Worm (Caenorhabditis elegans) whole organism, L4 larva: Measurements from ENCODE around the gene pgl-2.

ENCODE experiments used
- D1046.2 ChIP-seq: fragments of 200-800 bp; sonication (Bioruptor generic); IDR thresholded peaks from 2 replicates; pipeline ENCODE4 v1.3.6; 2022; ENCODE audit warnings: missing genetic modification characterization, missing compliant biosample characterization
- F10B5.3 ChIP-seq: sonication (generic microtip); optimal IDR thresholded peaks from 2 replicates; lab custom pipeline; 2016; ENCODE audit warnings: mild to moderate bottlenecking, missing genetic modification characterization, missing compliant biosample characterization
- F37D6.2 ChIP-seq: sonication (generic microtip); optimal IDR thresholded peaks from 2 replicates; lab custom pipeline; 2016; ENCODE audit warnings: mild to moderate bottlenecking, missing genetic modification characterization, missing compliant biosample characterization
- F44E2.7 ChIP-seq: fragments of 200-800 bp; sonication (Bioruptor generic); IDR thresholded peaks from 2 replicates; pipeline ENCODE4 v2.1.2; 2022; ENCODE audit warnings: missing genetic modification characterization, missing compliant biosample characterization
- R02D3.7 ChIP-seq: fragments of 150-350 bp; sonication (generic microtip); optimal IDR thresholded peaks from 3 replicates; lab custom pipeline; 2014; ENCODE audit warnings: missing biosample characterization, missing genetic modification characterization
- Y105C5A.15 ChIP-seq: fragments of 200-800 bp; sonication (Bioruptor generic); IDR thresholded peaks from 2 replicates; pipeline ENCODE4 v1.3.6; 2022; ENCODE audit warnings: missing genetic modification characterization, missing compliant biosample characterization
- Y48G9A.11 ChIP-seq: fragments of 200-800 bp; sonication (Bioruptor generic); IDR thresholded peaks from 2 replicates; pipeline ENCODE4 v1.3.6; 2022; ENCODE audit warnings: missing genetic modification reagents, missing genetic modification characterization, missing compliant biosample characterization
- Y5F2A.4 ChIP-seq: fragments of 200-800 bp; sonication (Bioruptor generic); optimal IDR thresholded peaks from 2 replicates; lab custom pipeline; 2018; ENCODE audit warnings: mild to moderate bottlenecking, missing genetic modification characterization, missing compliant biosample characterization
- ZK546.5 ChIP-seq, 2 experiments: sonication (generic microtip); optimal IDR thresholded peaks; 2 replicates each; lab custom pipeline; 2017; ENCODE audit warnings: missing biosample characterization in 2 of 2, missing genetic modification characterization in 2 of 2
- aha-1 ChIP-seq: fragments of 150-350 bp; peaks from one replicate; lab custom pipeline; 2014; ENCODE audit warnings: missing biosample characterization, missing genetic modification characterization
- arid-1 ChIP-seq: fragments of 200-800 bp; sonication (Bioruptor generic); conservative IDR thresholded peaks from 2 replicates; pipeline ENCODE4 v1.3.6; 2022; ENCODE audit warnings: missing genetic modification reagents, missing genetic modification characterization, missing compliant biosample characterization
- ceh-44 ChIP-seq: fragments of 200-800 bp; sonication (Bioruptor generic); IDR thresholded peaks from 2 replicates; pipeline ENCODE4 v1.3.6; 2022; ENCODE audit warnings: missing genetic modification reagents, missing genetic modification characterization, missing compliant biosample characterization
- ceh-62 ChIP-seq: sonication (generic microtip); optimal IDR thresholded peaks from 2 replicates; lab custom pipeline; 2017; ENCODE audit warnings: missing biosample characterization, missing genetic modification characterization
- ceh-82 ChIP-seq: sonication (generic microtip); optimal IDR thresholded peaks from 2 replicates; lab custom pipeline; 2017; ENCODE audit warnings: missing biosample characterization, missing genetic modification characterization
- daf-12 ChIP-seq: fragments of 150-350 bp; optimal IDR thresholded peaks from 2 replicates; lab custom pipeline; 2014; ENCODE audit warnings: missing biosample characterization, missing genetic modification reagents, missing genetic modification characterization
- daf-16 ChIP-seq, 3 experiments: sonication (generic microtip); optimal IDR thresholded peaks; 2 replicates each; lab custom pipeline; 2016 to 2017; ENCODE audit warnings: missing genetic modification characterization in 3 of 3, missing genetic modification reagents in 3 of 3, mild to moderate bottlenecking in 2 of 3, missing compliant biosample characterization in 2 of 3, missing biosample characterization in 1 of 3, moderate library complexity in 1 of 3
- daf-19 ChIP-seq: fragments of 200-800 bp; sonication (Bioruptor generic); conservative IDR thresholded peaks from 2 replicates; pipeline ENCODE4 v1.3.6; 2022; ENCODE audit warnings: missing genetic modification characterization, missing compliant biosample characterization
- dmd-8 ChIP-seq: fragments of 200-800 bp; sonication (Bioruptor generic); IDR thresholded peaks from 2 replicates; pipeline ENCODE4 v1.3.6; 2022; ENCODE audit warnings: missing genetic modification characterization, missing compliant biosample characterization
- dmd-9 ChIP-seq: fragments of 200-800 bp; sonication (Bioruptor generic); IDR thresholded peaks from 2 replicates; pipeline ENCODE4 v1.3.6; 2022; ENCODE audit warnings: missing genetic modification reagents, missing genetic modification characterization, missing compliant biosample characterization
- dpl-1 ChIP-seq: fragments of 150-350 bp; optimal IDR thresholded peaks from 2 replicates; lab custom pipeline; 2014; ENCODE audit warnings: missing biosample characterization, missing genetic modification reagents, missing genetic modification characterization
- egl-43 ChIP-seq: fragments of 200-800 bp; sonication (Bioruptor generic); IDR thresholded peaks from 2 replicates; pipeline ENCODE4 v1.3.6; 2022; ENCODE audit warnings: missing genetic modification reagents, missing genetic modification characterization, missing compliant biosample characterization
- fos-1 ChIP-seq: fragments of 150-350 bp; optimal IDR thresholded peaks from 2 replicates; lab custom pipeline; 2014; ENCODE audit warnings: missing biosample characterization, missing genetic modification characterization
- gei-8 ChIP-seq: fragments of 200-800 bp; sonication (Bioruptor generic); optimal IDR thresholded peaks from 2 replicates; lab custom pipeline; 2018; ENCODE audit warnings: mild to moderate bottlenecking, missing genetic modification characterization, missing compliant biosample characterization
- hif-1 ChIP-seq, 2 experiments: sonication (generic microtip); optimal IDR thresholded peaks; 2 replicates each; lab custom pipeline; 2016 to 2017; ENCODE audit warnings: missing compliant biosample characterization in 2 of 2, missing genetic modification characterization in 2 of 2, missing genetic modification reagents in 2 of 2, missing genotype in 2 of 2, mild to moderate bottlenecking in 1 of 2
- lim-7 ChIP-seq: fragments of 200-800 bp; sonication (Bioruptor generic); IDR thresholded peaks from 2 replicates; pipeline ENCODE4 v1.3.6; 2022; ENCODE audit warnings: missing genetic modification characterization, missing compliant biosample characterization
- lin-15B ChIP-seq: fragments of 150-350 bp; sonication (generic microtip); optimal IDR thresholded peaks from 3 replicates; lab custom pipeline; 2014; ENCODE audit warnings: missing biosample characterization, missing genetic modification characterization
- lin-38 ChIP-seq: fragments of 200-800 bp; sonication (Bioruptor generic); IDR thresholded peaks from 2 replicates; pipeline ENCODE4 v1.3.6; 2022; ENCODE audit warnings: missing genetic modification reagents, missing genetic modification characterization, missing compliant biosample characterization
- lsy-2 ChIP-seq, 2 experiments: fragments of 150-350 bp in 1 of 2; sonication (generic microtip) in 1 of 2; optimal IDR thresholded peaks; 2 replicates each; lab custom pipeline; 2014 to 2017; ENCODE audit warnings: missing biosample characterization in 2 of 2, missing genetic modification characterization in 2 of 2
- mes-2 ChIP-seq: sonication (generic microtip); optimal IDR thresholded peaks from 2 replicates; lab custom pipeline; 2016; ENCODE audit warnings: missing genotype, mild to moderate bottlenecking, missing genetic modification characterization, missing compliant biosample characterization; ENCODE audit not compliant: poor library complexity, severe bottlenecking
- mxl-3 ChIP-seq: fragments of 200-800 bp; sonication (Bioruptor generic); optimal IDR thresholded peaks from 2 replicates; lab custom pipeline; 2018; ENCODE audit warnings: mild to moderate bottlenecking, missing genetic modification characterization, missing compliant biosample characterization
- nhr-102 ChIP-seq: sonication (generic microtip); optimal IDR thresholded peaks from 2 replicates; lab custom pipeline; 2016; ENCODE audit warnings: mild to moderate bottlenecking, missing genetic modification characterization, moderate library complexity, missing compliant biosample characterization
- nhr-11 ChIP-seq: fragments of 150-350 bp; optimal IDR thresholded peaks from 2 replicates; lab custom pipeline; 2014; ENCODE audit warnings: missing biosample characterization, missing genetic modification characterization
- nhr-111 ChIP-seq: fragments of 200-800 bp; sonication (Bioruptor generic); optimal IDR thresholded peaks from 2 replicates; lab custom pipeline; 2018; ENCODE audit warnings: mild to moderate bottlenecking, missing genetic modification characterization, missing compliant biosample characterization
- nhr-25 ChIP-seq: sonication (generic microtip); optimal IDR thresholded peaks from 2 replicates; lab custom pipeline; 2017; ENCODE audit warnings: missing genetic modification characterization, mild to moderate bottlenecking, missing compliant biosample characterization, antibody characterized with exemption, moderate library complexity, borderline replicate concordance; ENCODE audit not compliant: insufficient read depth
- nhr-28 ChIP-seq: fragments of 150-350 bp; optimal IDR thresholded peaks from 2 replicates; lab custom pipeline; 2014; ENCODE audit warnings: missing biosample characterization, missing genetic modification characterization
- nhr-42 ChIP-seq: fragments of 200-800 bp; sonication (Bioruptor generic); IDR thresholded peaks from 2 replicates; pipeline ENCODE4 v1.3.6; 2022; ENCODE audit warnings: missing genetic modification characterization, missing compliant biosample characterization
- nhr-6 ChIP-seq: fragments of 150-350 bp; optimal IDR thresholded peaks from 2 replicates; lab custom pipeline; 2014; ENCODE audit warnings: missing biosample characterization, missing genetic modification characterization
- nhr-76 ChIP-seq: fragments of 150-350 bp; optimal IDR thresholded peaks from 2 replicates; lab custom pipeline; 2014; ENCODE audit warnings: missing biosample characterization, missing genetic modification characterization
- nhr-77 ChIP-seq: fragments of 150-350 bp; optimal IDR thresholded peaks from 2 replicates; lab custom pipeline; 2014; ENCODE audit warnings: missing biosample characterization, missing genetic modification characterization
- saeg-2 ChIP-seq: fragments of 200-800 bp; sonication (Bioruptor generic); IDR thresholded peaks from 2 replicates; pipeline ENCODE4 v1.3.6; 2022; ENCODE audit warnings: missing genetic modification reagents, missing genetic modification characterization, missing compliant biosample characterization
- skn-1 ChIP-seq: fragments of 150-350 bp; optimal IDR thresholded peaks from 2 replicates; lab custom pipeline; 2014; ENCODE audit warnings: missing biosample characterization, missing genetic modification characterization
- snpc-1.2 ChIP-seq: fragments of 200-800 bp; sonication (Bioruptor generic); IDR thresholded peaks from 2 replicates; pipeline ENCODE4 v1.3.6; 2022; ENCODE audit warnings: missing genetic modification reagents, missing genetic modification characterization, missing compliant biosample characterization
- unc-39 ChIP-seq: sonication (generic microtip); optimal IDR thresholded peaks from 2 replicates; lab custom pipeline; 2017; ENCODE audit warnings: missing biosample characterization, missing genetic modification characterization
- zfp-2 ChIP-seq: sonication (generic microtip); optimal IDR thresholded peaks from 2 replicates; lab custom pipeline; 2016; ENCODE audit warnings: mild to moderate bottlenecking, missing genetic modification characterization, missing compliant biosample characterization
- zip-11 ChIP-seq: fragments of 200-800 bp; sonication (Bioruptor generic); IDR thresholded peaks from 2 replicates; pipeline ENCODE4 v1.3.6; 2022; ENCODE audit warnings: missing genetic modification characterization, missing compliant biosample characterization
- ztf-11 ChIP-seq: fragments of 150-350 bp; optimal IDR thresholded peaks from 2 replicates; lab custom pipeline; 2014; ENCODE audit warnings: missing biosample characterization, missing genetic modification characterization
- ztf-7 ChIP-seq: fragments of 150-350 bp; optimal IDR thresholded peaks from 2 replicates; lab custom pipeline; 2014; ENCODE audit warnings: missing biosample characterization, missing genetic modification characterization

The pgl-2 gene

DNA sequence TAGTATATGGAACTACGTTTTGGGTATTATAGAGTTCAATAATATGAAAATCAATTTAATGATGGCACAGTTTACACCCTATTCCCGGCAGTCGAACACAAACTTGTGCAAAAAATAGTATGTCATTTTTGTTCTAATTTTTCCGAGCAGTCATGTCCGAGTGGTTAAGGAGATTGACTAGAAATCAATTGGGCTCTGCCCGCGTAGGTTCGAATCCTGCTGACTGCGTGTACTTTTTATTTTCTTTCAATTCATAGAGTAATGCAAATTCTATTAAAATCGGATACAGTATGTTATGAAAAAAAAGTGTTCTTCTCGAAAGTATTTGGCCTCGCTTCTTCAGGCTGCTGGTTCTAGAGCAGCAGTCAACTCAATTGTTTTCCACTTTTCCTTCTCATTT is 29.2 kb downstream of the pgl-2 start (continued):
- TF ChIP-seq ZK546.5 (tag; optimal IDR thresholded peaks at IDR 0.05; lab: Kevin White, UChicago): no peak
- TF ChIP-seq lim-7: peak; percentile 77
- TF ChIP-seq Y48G9A.11 (GFP tag; lab: Robert Waterston, UW): no peak; the same call in 1 of the 2 replicates
- no peak for TF ChIP-seq fos-1 (tag; lab: Kevin White, UChicago)
- TF ChIP-seq ceh-44: 0 out of 2 replicates have a peak, but pooled peaks have one; percentile 39
- no peak for TF ChIP-seq nhr-111 (GFP tag; lab: Kevin White, UChicago)
- TF ChIP-seq gei-8 (GFP tag; lab: Kevin White, UChicago): no peak
- TF ChIP-seq nhr-11 (tag; lab: Kevin White, UChicago): no peak
- no peak for TF ChIP-seq dmd-8 (GFP tag; lab: Robert Waterston, UW)
- no peak for TF ChIP-seq nhr-102 (tag; lab: Kevin White, UChicago)
- TF ChIP-seq nhr-6 (tag; lab: Kevin White, UChicago): no peak
- TF ChIP-seq ceh-82 (tag; lab: Kevin White, UChicago): no peak
- no peak for TF ChIP-seq ztf-11 (tag; lab: Kevin White, UChicago)
- no peak for TF ChIP-seq ztf-7 (tag; lab: Kevin White, UChicago)
- TF ChIP-seq arid-1 (GFP tag; lab: Robert Waterston, UW): no peak; the same call in 1 of the 2 replicates
- no peak for TF ChIP-seq zip-11 (GFP tag; lab: Robert Waterston, UW)
- 0 out of 2 replicates have a peak, but pooled peaks have one; percentile 26 for TF ChIP-seq saeg-2 (GFP tag; lab: Robert Waterston, UW)
- no peak for TF ChIP-seq dmd-9
- TF ChIP-seq nhr-76 (tag; lab: Kevin White, UChicago): no peak
- peak; percentile 37; the same call in 1 of the 2 replicates for TF ChIP-seq snpc-1.2 (GFP tag; lab: Robert Waterston, UW)
- TF ChIP-seq F44E2.7 (GFP tag; lab: Robert Waterston, UW): 0 out of 2 replicates have a peak, but pooled peaks have one; percentile 60
- TF ChIP-seq F10B5.3 (tag; lab: Kevin White, UChicago): no peak
- no peak for TF ChIP-seq hif-1 (tag; optimal IDR thresholded peaks at IDR 0.05; lab: Kevin White, UChicago)
- no peak for TF ChIP-seq nhr-25 (tag; lab: Kevin White, UChicago)
- no peak for TF ChIP-seq nhr-42 (GFP tag; lab: Robert Waterston, UW)
- no peak for TF ChIP-seq skn-1 (tag; lab: Kevin White, UChicago)
- no peak for TF ChIP-seq nhr-28 (tag; lab: Kevin White, UChicago)
- no peak for TF ChIP-seq daf-19 (GFP tag; lab: Robert Waterston, UW)
- TF ChIP-seq lsy-2 (tag; optimal IDR thresholded peaks at IDR 0.05; lab: Kevin White, UChicago): no peak
- no peak for TF ChIP-seq ceh-62 (tag; lab: Kevin White, UChicago)
- no peak for TF ChIP-seq dpl-1
- TF ChIP-seq zfp-2 (tag; lab: Kevin White, UChicago): no peak
- 0 out of 2 replicates have a peak, but pooled peaks have one; percentile 47 for TF ChIP-seq D1046.2 (GFP tag; lab: Robert Waterston, UW)

DNA sequence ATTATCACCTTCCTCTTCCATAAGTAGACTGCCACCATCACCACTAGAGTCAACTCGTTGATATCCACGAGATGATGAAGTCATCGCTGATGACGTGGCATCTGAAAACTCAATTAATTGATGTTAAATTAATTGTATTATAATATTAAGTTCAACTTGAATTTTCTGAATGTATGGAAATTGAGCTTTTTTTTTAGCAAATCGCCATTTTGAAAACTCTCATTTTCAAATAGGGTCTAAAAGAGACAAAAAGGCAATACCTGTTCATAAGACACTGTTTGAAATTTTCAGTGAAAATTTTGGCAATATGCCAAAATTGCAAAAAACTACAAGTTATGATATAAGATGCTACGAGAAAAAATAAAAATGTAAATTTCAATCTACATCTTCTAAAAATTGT is 31.6 kb downstream of the pgl-2 start, which contains the start of gene twk-7:
Gene twk-7, minus strand, starts transcription at position 101 of the 400 bp plus-strand sequence.
- no peak for TF ChIP-seq dpl-1

ce11 chrIII:8639188-8639795 is 35.9 kb downstream of the pgl-2 start, which contains the start of gene fip-1:
TSS of gene fip-1 (plus strand) at chrIII:8639745.
- TF ChIP-seq Y105C5A.15 (GFP tag; lab: Robert Waterston, UW) (no peak), lin-38 (GFP tag; lab: Robert Waterston, UW) (peak; percentile 73), nhr-25 (tag; lab: Kevin White, UChicago) (no peak), D1046.2 (GFP tag; lab: Robert Waterston, UW) (0 out of 2 replicates have a peak, but pooled peaks have one; percentile 70), daf-16 (GFP tag; optimal IDR thresholded peaks at IDR 0.05; lab: Kevin White, UChicago) (peak in 1 of 2 experiments; percentile 77), daf-16 (tag; optimal IDR thresholded peaks at IDR 0.05; lab: Kevin White, UChicago) (peak; percentile 57), Y5F2A.4 (GFP tag; lab: Kevin White, UChicago) (no peak), lin-15B (no peak), lsy-2 (tag; optimal IDR thresholded peaks at IDR 0.05; lab: Kevin White, UChicago) (no peak), zip-11 (GFP tag; lab: Robert Waterston, UW) (no peak), nhr-77 (tag; lab: Kevin White, UChicago) (no peak), unc-39 (no peak), mes-2 (tag; lab: Kevin White, UChicago) (peak; percentile 55), F37D6.2 (tag; lab: Kevin White, UChicago) (no peak), daf-12 (tag; lab: Kevin White, UChicago) (no peak), mxl-3 (GFP tag; lab: Kevin White, UChicago) (no peak), nhr-42 (GFP tag; lab: Robert Waterston, UW) (peak; percentile 48; the same call in 1 of the 2 replicates), R02D3.7 (tag; lab: Kevin White, UChicago) (no peak), egl-43 (GFP tag; lab: Robert Waterston, UW) (no peak), saeg-2 (GFP tag; lab: Robert Waterston, UW) (no peak), aha-1 (tag; lab: Kevin White, UChicago) (peak; percentile 92)
